Fruit fly (Drosophila melanogaster) whole organism: ENCODE measurements around the gene Atg101.

Experiments
- CG8478 ChIP-seq: fragments of >200 bp; optimal IDR thresholded peaks from 2 replicates; lab custom pipeline; 2018; ENCODE audit warnings: inconsistent platforms
- Dll ChIP-seq: fragments of >200 bp; optimal IDR thresholded peaks from 2 replicates; lab custom pipeline; 2017
- EcR ChIP-seq, 2 experiments: fragments of >200 bp; optimal IDR thresholded peaks; 2 replicates each; lab custom pipeline; 2017; ENCODE audit warnings: missing biosample characterization in 2 of 2, missing genetic modification characterization in 2 of 2, missing genetic modification reagents in 2 of 2
- pan ChIP-seq: fragments of >200 bp; optimal IDR thresholded peaks from 2 replicates; lab custom pipeline; 2017
- psq ChIP-seq: fragments of >200 bp; optimal IDR thresholded peaks from 2 replicates; lab custom pipeline; 2017

DNA sequence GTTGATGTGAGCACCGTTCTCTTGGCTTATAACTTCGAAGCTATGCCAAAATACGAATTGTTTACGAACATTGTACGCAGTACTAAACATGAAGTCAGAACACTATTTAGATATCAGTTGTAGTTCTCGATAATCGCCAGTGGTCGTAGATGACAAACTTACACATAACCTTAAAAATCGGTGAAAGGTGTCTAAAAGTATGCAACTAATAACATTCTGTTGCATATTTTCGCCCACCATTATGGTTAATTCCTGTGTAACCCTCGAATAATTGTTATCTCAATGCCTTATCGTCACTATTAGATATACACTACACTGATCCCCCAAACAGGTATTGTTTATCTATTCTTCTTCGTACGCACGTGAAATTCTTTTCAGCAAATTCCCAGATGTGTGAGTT is 23.5 kb downstream of the Atg101 start:
- TF ChIP-seq psq (lab: Kevin White, UChicago) (no peak), CG8478 (lab: Kevin White, UChicago) (no peak), pan (lab: Kevin White, UChicago) (no peak), Dll (lab: Kevin White, UChicago) (no peak), EcR (GFP tag; optimal IDR thresholded peaks at IDR 0.05; lab: Kevin White, UChicago) (no peak)
